Fruit fly (Drosophila melanogaster): Measurements from ENCODE around the gene CG43736.

The CG43736 gene

dm6 chrX:6869770-6870404, 6.2 kb downstream of the CG43736 start:
- TF ChIP-seq CG8765 (GFP tag; IDR thresholded peaks at IDR 0.05) (no peak), CG7357 (GFP tag; IDR thresholded peaks at IDR 0.05) (no peak), CG2678 (tag; optimal IDR thresholded peaks at IDR 0.05) (no peak), ATbp (GFP tag; optimal IDR thresholded peaks at IDR 0.05) (no peak), zen (tag; optimal IDR thresholded peaks at IDR 0.05) (no peak), Fer3 (tag; optimal IDR thresholded peaks at IDR 0.05) (no peak)

- TF ChIP-seq Doc2 (GFP tag; IDR thresholded peaks at IDR 0.05), result no peak
- peak; percentile 28 for TF ChIP-seq CG1832 (GFP tag; optimal IDR thresholded peaks at IDR 0.05)
- peak; percentile 57 for TF ChIP-seq CG12769 (tag; optimal IDR thresholded peaks at IDR 0.05)
- TF ChIP-seq CG8478 (optimal IDR thresholded peaks at IDR 0.05), result peak; percentile 22
- TF ChIP-seq ash1 (GFP tag; optimal IDR thresholded peaks at IDR 0.05), result peak; percentile 13
- TF ChIP-seq trh (GFP tag; optimal IDR thresholded peaks at IDR 0.05), result no peak
- peak; percentile 94 for TF ChIP-seq kah (GFP tag; optimal IDR thresholded peaks at IDR 0.05)
- peak; percentile 66 for TF ChIP-seq crol (GFP tag; IDR thresholded peaks at IDR 0.05)
- TF ChIP-seq p53 (GFP tag; optimal IDR thresholded peaks at IDR 0.05), result no peak
- TF ChIP-seq grau (tag; optimal IDR thresholded peaks at IDR 0.05), result peak; percentile 59
- peak; percentile 56 for TF ChIP-seq cg (GFP tag; optimal IDR thresholded peaks at IDR 0.05)
- TF ChIP-seq scrt (GFP tag; optimal IDR thresholded peaks at IDR 0.05), result peak; percentile 24
These were observed 8.1 kb downstream of the CG43736 start for dm6 chrX:6871746-6872145.

DNA sequence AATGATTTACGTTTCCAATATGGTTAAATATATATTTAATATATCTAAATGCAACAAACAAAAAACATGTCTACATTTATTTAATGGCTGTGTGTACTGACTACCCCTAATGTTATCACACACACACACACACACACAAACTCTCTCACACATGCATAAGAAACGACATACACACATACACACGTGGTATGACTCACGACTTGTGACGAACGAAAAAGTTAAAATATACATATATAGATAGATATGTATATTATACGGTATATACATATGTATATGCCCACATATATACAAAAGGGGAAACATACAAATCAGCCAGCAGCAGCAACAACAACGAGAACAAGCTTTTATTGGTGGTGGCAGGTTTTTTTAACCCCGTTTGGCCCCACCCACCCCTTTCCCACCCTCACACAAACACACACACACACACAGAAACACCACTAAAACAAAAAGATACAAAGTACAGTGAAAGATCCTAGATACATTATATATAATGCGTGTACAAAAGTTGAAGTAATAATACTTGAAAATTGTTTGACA, 11.3 kb downstream of the CG43736 start:
- TF ChIP-seq CG15269 (tag; optimal IDR thresholded peaks at IDR 0.05) (peak; percentile 17), sd (tag; optimal IDR thresholded peaks at IDR 0.05) (peak; percentile 23), CG13424 (tag; optimal IDR thresholded peaks at IDR 0.05) (peak; percentile 4), CG14014 (GFP tag; IDR thresholded peaks at IDR 0.05) (no peak), Dfd (GFP tag; optimal IDR thresholded peaks at IDR 0.05) (no peak), bsh (GFP tag; optimal IDR thresholded peaks at IDR 0.05) (no peak), CG6254 (GFP tag; optimal IDR thresholded peaks at IDR 0.05) (no peak), CG10209 (GFP tag; optimal IDR thresholded peaks at IDR 0.05) (no peak), CG9215 (GFP tag; IDR thresholded peaks at IDR 0.05) (no peak), CG8924 (tag; optimal IDR thresholded peaks at IDR 0.05) (peak; percentile 30), Ada2b (GFP tag; IDR thresholded peaks at IDR 0.05) (no peak), CG17829 (tag; optimal IDR thresholded peaks at IDR 0.05) (peak; percentile 15), nom (GFP tag; optimal IDR thresholded peaks at IDR 0.05) (peak; percentile 11), CG2712 (tag; optimal IDR thresholded peaks at IDR 0.05) (peak; percentile 35), wek (GFP tag; optimal IDR thresholded peaks at IDR 0.05) (peak; percentile 85), CG13894 (tag; optimal IDR thresholded peaks at IDR 0.05) (peak; percentile 45), pzg (GFP tag; optimal IDR thresholded peaks at IDR 0.05) (no peak), prd (optimal IDR thresholded peaks at IDR 0.05) (no peak), prd (GFP tag; IDR thresholded peaks at IDR 0.05) (0 out of 3 replicates have a peak, but pooled peaks have one; percentile 5), ranshi (GFP tag; IDR thresholded peaks at IDR 0.05) (no peak), CG14667 (GFP tag; IDR thresholded peaks at IDR 0.05) (no peak), CG7839 (tag; optimal IDR thresholded peaks at IDR 0.05) (peak; percentile 32), knrl (GFP tag; IDR thresholded peaks at IDR 0.05; ENCODE audit: partially characterized antibody) (0 out of 3 replicates have a peak, but pooled peaks have one; percentile 6), Meics (GFP tag; optimal IDR thresholded peaks at IDR 0.05) (peak; percentile 25), CG31441 (GFP tag; IDR thresholded peaks at IDR 0.05) (peak; percentile 25; the same call in 1 of the 2 replicates), CG11247 (GFP tag; IDR thresholded peaks at IDR 0.05) (no peak), CG11085 (GFP tag; IDR thresholded peaks at IDR 0.05) (no peak), al (GFP tag; IDR thresholded peaks at IDR 0.05) (no peak), gem (tag; optimal IDR thresholded peaks at IDR 0.05) (peak; percentile 39)

Measured in whole organism, embryonic.